Fruit fly (Drosophila melanogaster): ENCODE measurements around the gene Rcd2.

- TF ChIP-seq h (GFP tag; optimal IDR thresholded peaks at IDR 0.05) (no peak), dmrt93B (GFP tag; optimal IDR thresholded peaks at IDR 0.05) (no peak)
These were observed 21.3 kb downstream of the Rcd2 start, which contains the start of gene BNIP3 for dm6 chr3L:20518805-20519503.
